Fruit fly (Drosophila melanogaster): Measurements from ENCODE around the gene APC7.

APC7 gene

dm6 chrX:6599880-6600279 is 3.0 kb downstream of the APC7 start, which contains the start of gene pigs:
pigs (plus strand) TSS chrX:6600062.
- TF ChIP-seq psq (optimal IDR thresholded peaks at IDR 0.05): no peak
- no peak for TF ChIP-seq Myc (optimal IDR thresholded peaks at IDR 0.05)
- no peak for TF ChIP-seq ttk (optimal IDR thresholded peaks at IDR 0.05)
- no peak for TF ChIP-seq insv (optimal IDR thresholded peaks at IDR 0.05)
- no peak for TF ChIP-seq Sin3A (optimal IDR thresholded peaks at IDR 0.05)
- TF ChIP-seq h (optimal IDR thresholded peaks at IDR 0.05): no peak

- TF ChIP-seq insv (optimal IDR thresholded peaks at IDR 0.05): no peak
- TF ChIP-seq h (optimal IDR thresholded peaks at IDR 0.05): no peak
- TF ChIP-seq psq (optimal IDR thresholded peaks at IDR 0.05): no peak
- no peak for TF ChIP-seq ttk (optimal IDR thresholded peaks at IDR 0.05)
- TF ChIP-seq Myc (optimal IDR thresholded peaks at IDR 0.05): no peak
- TF ChIP-seq Sin3A (optimal IDR thresholded peaks at IDR 0.05): no peak
Measured at dm6 chrX:6601144-6601543, 4.3 kb downstream of the APC7 start.

dm6 chrX:6601641-6602276 is 4.9 kb downstream of the APC7 start:
- TF ChIP-seq insv (optimal IDR thresholded peaks at IDR 0.05): no peak
- no peak for TF ChIP-seq psq (optimal IDR thresholded peaks at IDR 0.05)
- TF ChIP-seq Myc (optimal IDR thresholded peaks at IDR 0.05): no peak
- no peak for TF ChIP-seq ttk (optimal IDR thresholded peaks at IDR 0.05)
- no peak for TF ChIP-seq Sin3A (optimal IDR thresholded peaks at IDR 0.05)
- TF ChIP-seq h (optimal IDR thresholded peaks at IDR 0.05): no peak

dm6 chrX:6604706-6605105 is 7.8 kb downstream of the APC7 start:
- TF ChIP-seq Sin3A (optimal IDR thresholded peaks at IDR 0.05) (no peak), psq (optimal IDR thresholded peaks at IDR 0.05) (no peak), Myc (optimal IDR thresholded peaks at IDR 0.05) (no peak), insv (optimal IDR thresholded peaks at IDR 0.05) (no peak), h (optimal IDR thresholded peaks at IDR 0.05) (no peak), ttk (optimal IDR thresholded peaks at IDR 0.05) (no peak)

- TF ChIP-seq psq (optimal IDR thresholded peaks at IDR 0.05): no peak
- TF ChIP-seq h (optimal IDR thresholded peaks at IDR 0.05): no peak
- TF ChIP-seq insv (optimal IDR thresholded peaks at IDR 0.05): no peak
- no peak for TF ChIP-seq Sin3A (optimal IDR thresholded peaks at IDR 0.05)
- no peak for TF ChIP-seq Myc (optimal IDR thresholded peaks at IDR 0.05)
- TF ChIP-seq ttk (optimal IDR thresholded peaks at IDR 0.05): no peak
Measured at dm6 chrX:6611831-6612230, 14.9 kb downstream of the APC7 start.

dm6 chrX:6612509-6612908 is 15.6 kb downstream of the APC7 start:
- TF ChIP-seq Sin3A (optimal IDR thresholded peaks at IDR 0.05) (no peak), h (optimal IDR thresholded peaks at IDR 0.05) (no peak), psq (optimal IDR thresholded peaks at IDR 0.05) (no peak), insv (optimal IDR thresholded peaks at IDR 0.05) (no peak), ttk (optimal IDR thresholded peaks at IDR 0.05) (no peak), Myc (optimal IDR thresholded peaks at IDR 0.05) (no peak)

dm6 chrX:6613581-6613980 is 16.7 kb downstream of the APC7 start:
- no peak for TF ChIP-seq ttk (optimal IDR thresholded peaks at IDR 0.05)
- no peak for TF ChIP-seq psq (optimal IDR thresholded peaks at IDR 0.05)
- TF ChIP-seq insv (optimal IDR thresholded peaks at IDR 0.05): no peak
- no peak for TF ChIP-seq Myc (optimal IDR thresholded peaks at IDR 0.05)
- TF ChIP-seq Sin3A (optimal IDR thresholded peaks at IDR 0.05): no peak
- TF ChIP-seq h (optimal IDR thresholded peaks at IDR 0.05): no peak

- TF ChIP-seq Sin3A (optimal IDR thresholded peaks at IDR 0.05): no peak
- no peak for TF ChIP-seq ttk (optimal IDR thresholded peaks at IDR 0.05)
- TF ChIP-seq h (optimal IDR thresholded peaks at IDR 0.05): no peak
- TF ChIP-seq insv (optimal IDR thresholded peaks at IDR 0.05): no peak
- TF ChIP-seq psq (optimal IDR thresholded peaks at IDR 0.05): no peak
- no peak for TF ChIP-seq Myc (optimal IDR thresholded peaks at IDR 0.05)
Measured at dm6 chrX:6614266-6614665, 17.4 kb downstream of the APC7 start.

- TF ChIP-seq Myc (optimal IDR thresholded peaks at IDR 0.05): no peak
- no peak for TF ChIP-seq h (optimal IDR thresholded peaks at IDR 0.05)
- TF ChIP-seq insv (optimal IDR thresholded peaks at IDR 0.05): no peak
- TF ChIP-seq Sin3A (optimal IDR thresholded peaks at IDR 0.05): no peak
- no peak for TF ChIP-seq psq (optimal IDR thresholded peaks at IDR 0.05)
- no peak for TF ChIP-seq ttk (optimal IDR thresholded peaks at IDR 0.05)
Measured at dm6 chrX:6615476-6615875, 18.6 kb downstream of the APC7 start.

- no peak for TF ChIP-seq h (optimal IDR thresholded peaks at IDR 0.05)
- no peak for TF ChIP-seq Myc (optimal IDR thresholded peaks at IDR 0.05)
- TF ChIP-seq Sin3A (optimal IDR thresholded peaks at IDR 0.05): no peak
- no peak for TF ChIP-seq insv (optimal IDR thresholded peaks at IDR 0.05)
- no peak for TF ChIP-seq psq (optimal IDR thresholded peaks at IDR 0.05)
- TF ChIP-seq ttk (optimal IDR thresholded peaks at IDR 0.05): no peak
Measured at dm6 chrX:6616771-6617170, 19.9 kb downstream of the APC7 start.

- TF ChIP-seq Sin3A (optimal IDR thresholded peaks at IDR 0.05): no peak
- TF ChIP-seq psq (optimal IDR thresholded peaks at IDR 0.05): no peak
- TF ChIP-seq ttk (optimal IDR thresholded peaks at IDR 0.05): no peak
- TF ChIP-seq Myc (optimal IDR thresholded peaks at IDR 0.05): no peak
- no peak for TF ChIP-seq h (optimal IDR thresholded peaks at IDR 0.05)
- TF ChIP-seq insv (optimal IDR thresholded peaks at IDR 0.05): no peak
Measured at dm6 chrX:6617372-6617771, 20.5 kb downstream of the APC7 start.

dm6 chrX:6621566-6622006 is 24.7 kb downstream of the APC7 start:
- TF ChIP-seq psq (optimal IDR thresholded peaks at IDR 0.05): no peak
- TF ChIP-seq Myc (optimal IDR thresholded peaks at IDR 0.05): no peak
- TF ChIP-seq ttk (optimal IDR thresholded peaks at IDR 0.05): no peak
- TF ChIP-seq insv (optimal IDR thresholded peaks at IDR 0.05): no peak
- TF ChIP-seq h (optimal IDR thresholded peaks at IDR 0.05): no peak
- TF ChIP-seq Sin3A (optimal IDR thresholded peaks at IDR 0.05): no peak

Data from Kc167 (cell line).